Worm (Caenorhabditis elegans) whole organism, midembryonic: ENCODE measurements around the gene bcmo-2.

Experiments used
- T22C8.4 ChIP-seq: fragments of 200-800 bp; sonication (Bioruptor generic); IDR thresholded peaks from 2 replicates; pipeline ENCODE4 v1.3.6; 2022; ENCODE audit warnings: missing genetic modification characterization, missing compliant biosample characterization
- flt-1 ChIP-seq: fragments of 200-800 bp; sonication (Bioruptor generic); IDR thresholded peaks from 2 replicates; pipeline ENCODE4 v1.3.6; 2022; ENCODE audit warnings: missing genetic modification characterization, missing compliant biosample characterization
- klf-2 ChIP-seq: fragments of 200-800 bp; sonication (Bioruptor generic); conservative IDR thresholded peaks from 2 replicates; pipeline ENCODE4 v1.3.6; 2022; ENCODE audit warnings: missing genetic modification reagents, missing genetic modification characterization, missing compliant biosample characterization
- ref-1 ChIP-seq: fragments of 200-800 bp; sonication (Bioruptor generic); conservative IDR thresholded peaks from 2 replicates; pipeline ENCODE4 v1.3.6; 2022; ENCODE audit warnings: missing genetic modification reagents, missing genetic modification characterization, missing compliant biosample characterization
- tab-1 ChIP-seq: fragments of 200-800 bp; sonication (Bioruptor generic); IDR thresholded peaks from 2 replicates; pipeline ENCODE4 v1.3.6; 2022; ENCODE audit warnings: missing genetic modification characterization, missing compliant biosample characterization
- ztf-23 ChIP-seq: fragments of 200-800 bp; sonication (Bioruptor generic); IDR thresholded peaks from 2 replicates; pipeline ENCODE4 v1.3.6; 2022; ENCODE audit warnings: missing genetic modification reagents, missing genetic modification characterization, missing compliant biosample characterization

DNA sequence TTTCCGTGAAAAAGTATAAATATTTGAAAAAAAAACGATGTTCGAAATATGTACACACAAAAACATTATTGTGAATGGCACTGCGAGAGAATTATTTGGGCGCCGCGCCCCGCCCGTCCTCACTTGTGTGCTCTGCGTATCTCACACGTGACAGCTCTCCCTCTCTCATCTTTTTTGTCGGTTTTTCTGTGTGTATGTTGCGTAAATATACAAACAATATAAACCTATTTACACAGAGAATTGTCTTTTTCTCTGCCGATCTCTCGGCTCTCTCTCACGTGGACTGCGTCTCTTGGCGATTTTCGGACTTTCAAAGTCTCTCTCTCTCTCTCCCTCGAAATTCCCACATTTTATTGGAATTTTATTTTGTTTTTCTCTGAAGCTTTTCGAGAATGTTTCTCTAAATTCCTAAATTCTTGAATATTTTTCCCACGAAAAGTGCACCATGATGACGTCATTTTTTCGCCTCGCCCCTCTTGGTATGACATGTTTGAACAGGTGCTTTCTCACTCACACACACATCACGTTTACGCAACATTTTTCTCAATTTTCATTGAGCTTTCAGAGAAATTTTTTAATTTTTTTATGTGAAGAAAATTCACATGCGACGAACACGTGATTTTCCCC lies 48.1 kb upstream of the bcmo-2 start:
- TF ChIP-seq T22C8.4 (no peak), tab-1 (GFP tag; lab: Robert Waterston, UW) (no peak), flt-1 (GFP tag; lab: Robert Waterston, UW) (peak; percentile 66; the same call in 1 of the 2 replicates), klf-2 (no peak), ztf-23 (GFP tag; lab: Robert Waterston, UW) (no peak), ref-1 (no peak)
